Worm (Caenorhabditis elegans) whole organism, young adult: ENCODE results near the gene Y46H3C.5.

Source experiments
- F23B12.7 ChIP-seq: sonication (generic microtip); optimal IDR thresholded peaks from 2 replicates; lab custom pipeline; 2017; ENCODE audit warnings: missing genetic modification characterization, mild to moderate bottlenecking, missing compliant biosample characterization, antibody characterized with exemption, moderate library complexity; ENCODE audit not compliant: insufficient read depth
- F57A8.1 ChIP-seq: fragments of 200-800 bp; sonication (Bioruptor generic); optimal IDR thresholded peaks from 2 replicates; lab custom pipeline; 2018; ENCODE audit warnings: mild to moderate bottlenecking, missing genetic modification characterization, moderate library complexity, missing compliant biosample characterization
- ets-4 ChIP-seq: fragments of 200-800 bp; sonication (Bioruptor generic); optimal IDR thresholded peaks from 2 replicates; lab custom pipeline; 2018; ENCODE audit warnings: mild to moderate bottlenecking, missing genetic modification characterization, missing compliant biosample characterization
- fkh-3 ChIP-seq: sonication (generic microtip); optimal IDR thresholded peaks from 2 replicates; lab custom pipeline; 2016; ENCODE audit warnings: mild to moderate bottlenecking, missing genetic modification characterization, missing compliant biosample characterization
- nfya-1 ChIP-seq: sonication (generic microtip); optimal IDR thresholded peaks from 2 replicates; lab custom pipeline; 2017; ENCODE audit warnings: antibody characterized with exemption, missing compliant biosample characterization, missing genetic modification characterization, borderline replicate concordance; ENCODE audit not compliant: insufficient read depth
- nhr-120 ChIP-seq: fragments of 200-800 bp; sonication (Bioruptor generic); IDR thresholded peaks from 2 replicates; pipeline ENCODE4 v1.3.6; 2022; ENCODE audit warnings: missing genetic modification characterization, missing compliant biosample characterization
- nhr-80 ChIP-seq: sonication (generic microtip); optimal IDR thresholded peaks from 2 replicates; lab custom pipeline; 2016; ENCODE audit warnings: missing genetic modification characterization, missing compliant biosample characterization
- snpc-1.3 ChIP-seq: sonication (generic microtip); optimal IDR thresholded peaks from 2 replicates; lab custom pipeline; 2017; ENCODE audit warnings: missing genetic modification characterization, mild to moderate bottlenecking, missing compliant biosample characterization, antibody characterized with exemption, moderate library complexity, missing genotype, missing genetic modification reagents; ENCODE audit not compliant: insufficient read depth
- snpc-4 ChIP-seq, 5 experiments: fragments of 150-350 bp in 1 of 5; sonication (generic microtip) in 4 of 5; optimal IDR thresholded peaks; 2 replicates each; lab custom pipeline; 2014 to 2018; ENCODE audit warnings: missing genetic modification characterization in 5 of 5, missing biosample characterization in 3 of 5, antibody characterized with exemption in 2 of 5, mild to moderate bottlenecking in 2 of 5, missing compliant biosample characterization in 2 of 5, missing genotype in 2 of 5, moderate library complexity in 2 of 5, missing genetic modification reagents in 1 of 5

- TF ChIP-seq fkh-3 (tag; lab: Kevin White, UChicago) (no peak), nfya-1 (tag; lab: Kevin White, UChicago) (no peak), snpc-4 (GFP tag; optimal IDR thresholded peaks at IDR 0.05; lab: Kevin White, UChicago) (no peak), snpc-4 (tag; optimal IDR thresholded peaks at IDR 0.05; lab: Kevin White, UChicago) (no peak), ets-4 (no peak), nhr-120 (GFP tag; lab: Robert Waterston, UW) (no peak), snpc-1.3 (tag; lab: Kevin White, UChicago) (no peak), nhr-80 (no peak), F57A8.1 (GFP tag; lab: Kevin White, UChicago) (no peak), F23B12.7 (tag; lab: Kevin White, UChicago) (no peak)
These were observed 30.0 kb downstream of the Y46H3C.5 start, which contains the start of gene irld-40 for ce11 chrV:1662270-1662669.
